Fruit fly (Drosophila melanogaster): ENCODE results near the gene CG42846.

Gene CG42846

dm6 chr3L:247482-248225, 16.2 kb upstream of the CG42846 start, which contains the start of gene mthl14 (continued):
- TF ChIP-seq CG13296 (GFP tag; optimal IDR thresholded peaks at IDR 0.05) (peak; percentile 14), Hsf (GFP tag; optimal IDR thresholded peaks at IDR 0.05) (no peak), Tbp (GFP tag; optimal IDR thresholded peaks at IDR 0.05) (no peak), ac (GFP tag; optimal IDR thresholded peaks at IDR 0.05) (no peak), Nf-YA (GFP tag; IDR thresholded peaks at IDR 0.05) (no peak), tll (GFP tag; optimal IDR thresholded peaks at IDR 0.05) (no peak), BtbVII (GFP tag; optimal IDR thresholded peaks at IDR 0.05) (peak; percentile 58), Xbp1 (GFP tag; optimal IDR thresholded peaks at IDR 0.05) (no peak), Pdp1 (GFP tag; optimal IDR thresholded peaks at IDR 0.05) (peak in 1 of 2 experiments; percentile 16), CoRest (tag; optimal IDR thresholded peaks at IDR 0.05) (no peak), eve (GFP tag; optimal IDR thresholded peaks at IDR 0.05) (peak in 1 of 2 experiments; percentile 51), HLH4C (GFP tag; IDR thresholded peaks at IDR 0.05; ENCODE audit: partially characterized antibody) (no peak), PHDP (tag; optimal IDR thresholded peaks at IDR 0.05) (no peak), CkIIα-i1 (GFP tag; IDR thresholded peaks at IDR 0.05) (no peak), CG17359 (tag; optimal IDR thresholded peaks at IDR 0.05) (peak; percentile 37), wdn (GFP tag; IDR thresholded peaks at IDR 0.05) (no peak), CG10462 (GFP tag; optimal IDR thresholded peaks at IDR 0.05) (no peak), Myb (GFP tag; optimal IDR thresholded peaks at IDR 0.05) (no peak), CG14441 (GFP tag; IDR thresholded peaks at IDR 0.05) (no peak), CG8924 (tag; optimal IDR thresholded peaks at IDR 0.05) (no peak), CG1233 (GFP tag; optimal IDR thresholded peaks at IDR 0.05) (peak; percentile 35), her (GFP tag; optimal IDR thresholded peaks at IDR 0.05) (no peak), Meics (GFP tag; optimal IDR thresholded peaks at IDR 0.05) (no peak), chinmo (GFP tag; IDR thresholded peaks at IDR 0.05; ENCODE audit: partially characterized antibody) (no peak), sd (tag; optimal IDR thresholded peaks at IDR 0.05) (peak; percentile 97), pzg (GFP tag; optimal IDR thresholded peaks at IDR 0.05) (no peak), CG32767 (GFP tag; IDR thresholded peaks at IDR 0.05) (no peak), Mrtf (GFP tag; IDR thresholded peaks at IDR 0.05) (no peak), CG17568 (GFP tag; optimal IDR thresholded peaks at IDR 0.05) (peak; percentile 39), gfzf (GFP tag; optimal IDR thresholded peaks at IDR 0.05) (peak; percentile 53), CG8388 (GFP tag; optimal IDR thresholded peaks at IDR 0.05) (no peak), CG10431 (GFP tag; optimal IDR thresholded peaks at IDR 0.05) (peak; percentile 1)

- no peak for TF ChIP-seq bowl (GFP tag; IDR thresholded peaks at IDR 0.05)
- TF ChIP-seq NC2β (GFP tag; optimal IDR thresholded peaks at IDR 0.05): peak; percentile 68
- no peak for TF ChIP-seq CG7839 (tag; optimal IDR thresholded peaks at IDR 0.05)
- TF ChIP-seq ara (GFP tag; IDR thresholded peaks at IDR 0.05): no peak
- TF ChIP-seq CG12659 (GFP tag; optimal IDR thresholded peaks at IDR 0.05): peak; percentile 81
- TF ChIP-seq nom (GFP tag; optimal IDR thresholded peaks at IDR 0.05): peak; percentile 26
- peak; percentile 26 for TF ChIP-seq CG16863 (GFP tag; optimal IDR thresholded peaks at IDR 0.05)
- peak; percentile 70 for TF ChIP-seq B-H2 (GFP tag; optimal IDR thresholded peaks at IDR 0.05)
- TF ChIP-seq odd (GFP tag; optimal IDR thresholded peaks at IDR 0.05): no peak
- TF ChIP-seq chif (GFP tag; optimal IDR thresholded peaks at IDR 0.05): peak; percentile 48 to 54
- TF ChIP-seq esg (GFP tag; conservative IDR thresholded peaks at IDR 0.05): no peak
- TF ChIP-seq psq (GFP tag; optimal IDR thresholded peaks at IDR 0.05): no peak
- no peak for TF ChIP-seq CG3407 (GFP tag; optimal IDR thresholded peaks at IDR 0.05)
- no peak for TF ChIP-seq CG10366 (GFP tag; IDR thresholded peaks at IDR 0.05)
- no peak for TF ChIP-seq CG15696 (tag; optimal IDR thresholded peaks at IDR 0.05)
- TF ChIP-seq CrebB (tag; optimal IDR thresholded peaks at IDR 0.05): no peak
- TF ChIP-seq CG13624 (GFP tag; optimal IDR thresholded peaks at IDR 0.05): peak; percentile 77
- peak; percentile 68 for TF ChIP-seq BEAF-32 (GFP tag; optimal IDR thresholded peaks at IDR 0.05)
- no peak for TF ChIP-seq CG17568 (GFP tag; optimal IDR thresholded peaks at IDR 0.05)
Measured at dm6 chr3L:246644-247199, 15.3 kb upstream of the CG42846 start.

All from whole organism, embryonic.